Worm (Caenorhabditis elegans): ENCODE results near the gene col-129.

The col-129 gene

ce11 chrIV:12131308-12132072, 21.3 kb upstream of the col-129 start:
- TF ChIP-seq mml-1 (tag; optimal IDR thresholded peaks at IDR 0.05), result no peak
- TF ChIP-seq elt-2 (tag; optimal IDR thresholded peaks at IDR 0.05), result no peak
- no peak for TF ChIP-seq unc-39 (tag; optimal IDR thresholded peaks at IDR 0.05)
- TF ChIP-seq ama-1 (optimal IDR thresholded peaks at IDR 0.05), result no peak
- TF ChIP-seq sea-2 (GFP tag; optimal IDR thresholded peaks at IDR 0.05), result no peak
- TF ChIP-seq ceh-9 (tag; optimal IDR thresholded peaks at IDR 0.05), result no peak
- TF ChIP-seq lsy-12 (tag; optimal IDR thresholded peaks at IDR 0.05), result no peak

ce11 chrIV:12129204-12129603, 19.0 kb upstream of the col-129 start, which contains the start of gene lin-24:
TSS of gene lin-24 (plus strand) at chrIV:12129504.
- TF ChIP-seq fkh-10 (GFP tag; optimal IDR thresholded peaks at IDR 0.05) (no peak), pqm-1 (tag; optimal IDR thresholded peaks at IDR 0.05) (no peak), nhr-67 (tag; optimal IDR thresholded peaks at IDR 0.05) (no peak), ZK546.5 (tag; optimal IDR thresholded peaks at IDR 0.05) (no peak), unc-39 (tag; optimal IDR thresholded peaks at IDR 0.05) (no peak), ama-1 (optimal IDR thresholded peaks at IDR 0.05) (no peak), egl-5 (tag; optimal IDR thresholded peaks at IDR 0.05) (no peak), nhr-237 (tag; optimal IDR thresholded peaks at IDR 0.05) (no peak), lsy-12 (tag; optimal IDR thresholded peaks at IDR 0.05) (no peak)

- TF ChIP-seq ztf-4 (tag; optimal IDR thresholded peaks at IDR 0.05) (no peak), pha-4 (tag; optimal IDR thresholded peaks at IDR 0.05) (peak; percentile 23), eor-1 (tag; optimal IDR thresholded peaks at IDR 0.05) (no peak), pqm-1 (tag; optimal IDR thresholded peaks at IDR 0.05) (peak; percentile 28), nhr-67 (tag; optimal IDR thresholded peaks at IDR 0.05) (no peak), nfya-1 (tag; optimal IDR thresholded peaks at IDR 0.05; ENCODE audit: insufficient read depth) (peak; percentile 28), lin-15B (tag; optimal IDR thresholded peaks at IDR 0.05) (no peak), jun-1 (tag; optimal IDR thresholded peaks at IDR 0.05) (no peak), ceh-9 (tag; optimal IDR thresholded peaks at IDR 0.05) (no peak), ceh-16 (tag; optimal IDR thresholded peaks at IDR 0.05) (no peak), nhr-11 (tag; optimal IDR thresholded peaks at IDR 0.05) (no peak), elt-2 (tag; optimal IDR thresholded peaks at IDR 0.05) (peak; percentile 47), snpc-4 (tag; optimal IDR thresholded peaks at IDR 0.05) (peak; percentile 7), nhr-76 (tag; optimal IDR thresholded peaks at IDR 0.05) (no peak)
These were observed 18.5 kb upstream of the col-129 start for ce11 chrIV:12128708-12129107.

- TF ChIP-seq ztf-4 (tag; optimal IDR thresholded peaks at IDR 0.05) (no peak), R02D3.7 (tag; optimal IDR thresholded peaks at IDR 0.05) (no peak), tbx-2 (tag; optimal IDR thresholded peaks at IDR 0.05) (no peak), fkh-2 (tag; optimal IDR thresholded peaks at IDR 0.05) (no peak), nfya-1 (tag; optimal IDR thresholded peaks at IDR 0.05; ENCODE audit: insufficient read depth) (peak; percentile 42), elt-3 (tag; optimal IDR thresholded peaks at IDR 0.05) (no peak), pha-4 (tag; optimal IDR thresholded peaks at IDR 0.05) (peak; percentile 13), nhr-25 (tag; optimal IDR thresholded peaks at IDR 0.05) (peak; percentile 27)
These were observed 17.6 kb upstream of the col-129 start for ce11 chrIV:12127838-12128237.

- TF ChIP-seq aly-2 (tag; optimal IDR thresholded peaks at IDR 0.05), result no peak
- peak; percentile 29 for TF ChIP-seq lin-39 (tag; optimal IDR thresholded peaks at IDR 0.05)
- peak; percentile 20 for TF ChIP-seq fkh-10 (GFP tag; optimal IDR thresholded peaks at IDR 0.05)
These were observed 16.7 kb upstream of the col-129 start for ce11 chrIV:12126740-12127472.

Data from whole organism, L3 larva.